Worm (Caenorhabditis elegans) whole organism, mixed stage, embryonic: ENCODE data around the gene M02D8.7.
"Not testable (repeated sequence)": the region's sequence is repeated elsewhere in the genome, so short reads cannot be mapped to it uniquely, and the experiment has no call there.

Source experiments
- M03D4.4 ChIP-seq: sonication (generic microtip); optimal IDR thresholded peaks from 2 replicates; lab custom pipeline; 2017; ENCODE audit warnings: mild to moderate bottlenecking, missing genetic modification characterization, missing compliant biosample characterization
- bed-3 ChIP-seq: fragments of 200-800 bp; sonication (Bioruptor generic); optimal IDR thresholded peaks from 3 replicates; lab custom pipeline; 2018; ENCODE audit warnings: mild to moderate bottlenecking, missing genetic modification characterization, moderate library complexity, missing compliant biosample characterization
- blmp-1 ChIP-seq: fragments of 150-350 bp; optimal IDR thresholded peaks from 2 replicates; lab custom pipeline; 2014; ENCODE audit warnings: missing biosample characterization, missing genetic modification characterization
- ceh-39 ChIP-seq: fragments of 150-350 bp; optimal IDR thresholded peaks from 2 replicates; lab custom pipeline; 2014; ENCODE audit warnings: missing biosample characterization, missing genetic modification characterization
- ceh-43 ChIP-seq: fragments of 200-800 bp; sonication (Bioruptor generic); optimal IDR thresholded peaks from 2 replicates; lab custom pipeline; 2018; ENCODE audit warnings: mild to moderate bottlenecking, missing genetic modification characterization, moderate library complexity, missing compliant biosample characterization
- ces-1 ChIP-seq: fragments of 150-350 bp; optimal IDR thresholded peaks from 2 replicates; lab custom pipeline; 2014; ENCODE audit warnings: missing biosample characterization, missing genetic modification reagents, missing genetic modification characterization
- drap-1 ChIP-seq: fragments of 200-800 bp; sonication (Bioruptor generic); optimal IDR thresholded peaks from 3 replicates; lab custom pipeline; 2018; ENCODE audit warnings: mild to moderate bottlenecking, missing genetic modification characterization, missing compliant biosample characterization
- elt-3 ChIP-seq: fragments of 150-350 bp; optimal IDR thresholded peaks from 2 replicates; lab custom pipeline; 2014; ENCODE audit warnings: missing biosample characterization, missing genetic modification characterization
- flh-1 ChIP-seq: fragments of 200-800 bp; sonication (Bioruptor generic); optimal IDR thresholded peaks from 2 replicates; lab custom pipeline; 2018; ENCODE audit warnings: mild to moderate bottlenecking, missing genetic modification characterization, moderate library complexity, missing compliant biosample characterization
- ham-2 ChIP-seq: fragments of 200-800 bp; sonication (Bioruptor generic); optimal IDR thresholded peaks from 2 replicates; lab custom pipeline; 2018; ENCODE audit warnings: mild to moderate bottlenecking, missing genetic modification characterization, missing compliant biosample characterization
- hlh-1 ChIP-seq: fragments of 150-350 bp; optimal IDR thresholded peaks from 2 replicates; lab custom pipeline; 2014; ENCODE audit warnings: missing biosample characterization, missing genetic modification reagents, missing genetic modification characterization
- lin-13 ChIP-seq: fragments of 150-350 bp; optimal IDR thresholded peaks from 2 replicates; lab custom pipeline; 2014; ENCODE audit warnings: missing biosample characterization, missing genetic modification characterization
- lin-32 ChIP-seq: fragments of 200-800 bp; sonication (Bioruptor generic); optimal IDR thresholded peaks from 2 replicates; lab custom pipeline; 2018; ENCODE audit warnings: mild to moderate bottlenecking, missing genetic modification characterization, missing compliant biosample characterization
- lsy-2 ChIP-seq: fragments of 150-350 bp; optimal IDR thresholded peaks from 2 replicates; lab custom pipeline; 2014; ENCODE audit warnings: missing biosample characterization, missing genetic modification characterization
- mab-5 ChIP-seq: fragments of 150-350 bp; optimal IDR thresholded peaks from 2 replicates; lab custom pipeline; 2014; ENCODE audit warnings: missing biosample characterization, missing genetic modification characterization
- mep-1 ChIP-seq: fragments of 150-350 bp; optimal IDR thresholded peaks from 2 replicates; lab custom pipeline; 2017; ENCODE audit warnings: missing biosample characterization, missing genetic modification reagents, missing genetic modification characterization, inconsistent platforms
- mls-2 ChIP-seq: sonication (generic microtip); optimal IDR thresholded peaks from 2 replicates; lab custom pipeline; 2016; ENCODE audit warnings: mild to moderate bottlenecking, missing genetic modification characterization, moderate library complexity, missing compliant biosample characterization
- nhr-12 ChIP-seq: fragments of 150-350 bp; optimal IDR thresholded peaks from 2 replicates; lab custom pipeline; 2014; ENCODE audit warnings: missing biosample characterization, missing genetic modification characterization
- nhr-2 ChIP-seq: fragments of 150-350 bp; optimal IDR thresholded peaks from 2 replicates; lab custom pipeline; 2014; ENCODE audit warnings: missing biosample characterization, missing genetic modification characterization
- nhr-237 ChIP-seq: fragments of 150-350 bp; optimal IDR thresholded peaks from 2 replicates; lab custom pipeline; 2014; ENCODE audit warnings: missing biosample characterization, missing genetic modification characterization
- nhr-76 ChIP-seq: sonication (generic microtip); optimal IDR thresholded peaks from 2 replicates; lab custom pipeline; 2017; ENCODE audit warnings: missing biosample characterization, missing genetic modification characterization
- pha-4 ChIP-seq: fragments of 150-350 bp; optimal IDR thresholded peaks from 2 replicates; lab custom pipeline; 2018; ENCODE audit warnings: missing biosample characterization, missing genetic modification reagents, missing genetic modification characterization
- snpc-4 ChIP-seq: fragments of 150-350 bp; optimal IDR thresholded peaks from 2 replicates; lab custom pipeline; 2014; ENCODE audit warnings: missing biosample characterization, missing genetic modification characterization
- sptf-1 ChIP-seq: sonication (generic microtip); optimal IDR thresholded peaks from 2 replicates; lab custom pipeline; 2017; ENCODE audit warnings: mild to moderate bottlenecking, missing genetic modification characterization, moderate library complexity, missing compliant biosample characterization
- tbx-8 ChIP-seq: fragments of 200-800 bp; sonication (Bioruptor generic); optimal IDR thresholded peaks from 2 replicates; lab custom pipeline; 2018; ENCODE audit warnings: mild to moderate bottlenecking, missing genetic modification characterization, moderate library complexity, missing compliant biosample characterization
- unc-120 ChIP-seq: sonication (generic microtip); optimal IDR thresholded peaks from 2 replicates; lab custom pipeline; 2017; ENCODE audit warnings: missing genetic modification characterization, missing compliant biosample characterization; ENCODE audit not compliant: poor library complexity, severe bottlenecking
- unc-39 ChIP-seq: fragments of 150-350 bp; optimal IDR thresholded peaks from 2 replicates; lab custom pipeline; 2014; ENCODE audit warnings: missing biosample characterization, missing genetic modification characterization
- unc-62 ChIP-seq: fragments of 150-350 bp; optimal IDR thresholded peaks from 2 replicates; lab custom pipeline; 2014; ENCODE audit warnings: missing biosample characterization, missing genetic modification reagents, missing genetic modification characterization
- zip-8 ChIP-seq: fragments of 150-350 bp; optimal IDR thresholded peaks from 2 replicates; lab custom pipeline; 2014; ENCODE audit warnings: missing biosample characterization, missing genetic modification characterization
- ztf-11 ChIP-seq: fragments of 150-350 bp; optimal IDR thresholded peaks from 2 replicates; lab custom pipeline; 2014; ENCODE audit warnings: missing biosample characterization, missing genetic modification characterization

Gene M02D8.7

ce11 chrX:8731822-8732221 lies 11.0 kb downstream of the M02D8.7 start, which contains the start of gene M02D8.6:
M02D8.6 (minus strand) TSS chrX:8731922.
- TF ChIP-seq unc-39 (tag; lab: Kevin White, UChicago); mls-2 (tag; lab: Kevin White, UChicago); tbx-8 (GFP tag; lab: Kevin White, UChicago): not testable (repeated sequence)

- TF ChIP-seq lin-32 (GFP tag; lab: Kevin White, UChicago) = no peak
- TF ChIP-seq ztf-11 (tag; lab: Kevin White, UChicago) = no peak
- no peak for TF ChIP-seq ham-2 (GFP tag; lab: Kevin White, UChicago)
- TF ChIP-seq nhr-76 (tag; lab: Kevin White, UChicago) = no peak
- no peak for TF ChIP-seq sptf-1 (tag; lab: Kevin White, UChicago)
- TF ChIP-seq lsy-2 = no peak
- TF ChIP-seq unc-120 (tag; lab: Kevin White, UChicago) = no peak
- TF ChIP-seq nhr-2 (tag; lab: Kevin White, UChicago) = no peak
- TF ChIP-seq ceh-43 (GFP tag; lab: Kevin White, UChicago) = no peak
- no peak for TF ChIP-seq ceh-39 (tag; lab: Kevin White, UChicago)
- TF ChIP-seq blmp-1 (tag; lab: Kevin White, UChicago) = no peak
- TF ChIP-seq unc-39 (tag; lab: Kevin White, UChicago) = no peak
- TF ChIP-seq drap-1 (GFP tag; lab: Kevin White, UChicago) = no peak
Measured at ce11 chrX:8727306-8727705, 15.5 kb downstream of the M02D8.7 start, which contains the start of gene EGAP4.1. EGAP4.1 (minus strand) TSS chrX:8727406.

- peak; percentile 64 for TF ChIP-seq unc-62 (GFP tag; lab: Kevin White, UChicago)
- peak; percentile 59 for TF ChIP-seq hlh-1
- peak; percentile 86 for TF ChIP-seq unc-120 (tag; lab: Kevin White, UChicago)
- TF ChIP-seq bed-3 (GFP tag; lab: Kevin White, UChicago) = no peak
- TF ChIP-seq lin-13 = no peak
- TF ChIP-seq, all 35 proteins: peak for 3
Measured at ce11 chrX:8723840-8724239, 19.0 kb downstream of the M02D8.7 start.

ce11 chrX:8723127-8723600 lies 19.6 kb downstream of the M02D8.7 start, which contains the start of gene tnt-2:
tnt-2 (minus strand) TSS chrX:8723550.
- TF ChIP-seq nhr-2 (tag; lab: Kevin White, UChicago) = no peak
- TF ChIP-seq zip-8 (tag; lab: Kevin White, UChicago) = no peak
- no peak for TF ChIP-seq mab-5
- TF ChIP-seq ceh-39 (tag; lab: Kevin White, UChicago) = no peak
- no peak for TF ChIP-seq flh-1 (GFP tag; lab: Kevin White, UChicago)
- no peak for TF ChIP-seq lsy-2
- no peak for TF ChIP-seq ztf-11 (tag; lab: Kevin White, UChicago)
- no peak for TF ChIP-seq ces-1

- TF ChIP-seq unc-120 (tag; lab: Kevin White, UChicago) (no peak), snpc-4 (tag; lab: Kevin White, UChicago) (no peak), tbx-8 (GFP tag; lab: Kevin White, UChicago) (no peak), lsy-2 (no peak), ham-2 (GFP tag; lab: Kevin White, UChicago) (no peak), unc-62 (GFP tag; lab: Kevin White, UChicago) (no peak), lin-13 (no peak), lin-32 (GFP tag; lab: Kevin White, UChicago) (no peak), mls-2 (tag; lab: Kevin White, UChicago) (no peak), nhr-12 (tag; lab: Kevin White, UChicago) (no peak), mep-1 (no peak), elt-3 (tag; lab: Kevin White, UChicago) (no peak), ztf-11 (tag; lab: Kevin White, UChicago) (no peak), pha-4 (no peak), nhr-237 (no peak), nhr-2 (tag; lab: Kevin White, UChicago) (no peak), M03D4.4 (no peak)
Measured at ce11 chrX:8721273-8721672, 21.5 kb downstream of the M02D8.7 start.

ce11 chrX:8720658-8721057 lies 22.1 kb downstream of the M02D8.7 start, which contains the start of gene F53A9.9:
F53A9.9 (minus strand) TSS chrX:8720758.
- TF ChIP-seq mls-2 (tag; lab: Kevin White, UChicago) = no peak
- no peak for TF ChIP-seq tbx-8 (GFP tag; lab: Kevin White, UChicago)
